Worm (Caenorhabditis elegans) whole organism, midembryonic: ENCODE results near the gene ZK1010.5.

Experiments used
- T22C8.4 ChIP-seq: fragments of 200-800 bp; sonication (Bioruptor generic); IDR thresholded peaks from 2 replicates; pipeline ENCODE4 v1.3.6; 2022; ENCODE audit warnings: missing genetic modification characterization, missing compliant biosample characterization
- cog-1 ChIP-seq: sonication (generic microtip); optimal IDR thresholded peaks from 2 replicates; lab custom pipeline; 2016; ENCODE audit warnings: missing genetic modification characterization, missing compliant biosample characterization
- flt-1 ChIP-seq: fragments of 200-800 bp; sonication (Bioruptor generic); IDR thresholded peaks from 2 replicates; pipeline ENCODE4 v1.3.6; 2022; ENCODE audit warnings: missing genetic modification characterization, missing compliant biosample characterization
- med-1 ChIP-seq: sonication (generic microtip); optimal IDR thresholded peaks from 2 replicates; lab custom pipeline; 2017; ENCODE audit warnings: missing genetic modification characterization, mild to moderate bottlenecking, missing compliant biosample characterization, antibody characterized with exemption, missing genetic modification reagents; ENCODE audit not compliant: insufficient read depth
- tab-1 ChIP-seq: fragments of 200-800 bp; sonication (Bioruptor generic); IDR thresholded peaks from 2 replicates; pipeline ENCODE4 v1.3.6; 2022; ENCODE audit warnings: missing genetic modification characterization, missing compliant biosample characterization
- ztf-23 ChIP-seq: fragments of 200-800 bp; sonication (Bioruptor generic); IDR thresholded peaks from 2 replicates; pipeline ENCODE4 v1.3.6; 2022; ENCODE audit warnings: missing genetic modification reagents, missing genetic modification characterization, missing compliant biosample characterization
- ztf-29 ChIP-seq: fragments of 200-800 bp; sonication (Bioruptor generic); IDR thresholded peaks from 2 replicates; pipeline ENCODE4 v1.3.6; 2022; ENCODE audit warnings: missing genetic modification reagents, missing genetic modification characterization, missing compliant biosample characterization

DNA sequence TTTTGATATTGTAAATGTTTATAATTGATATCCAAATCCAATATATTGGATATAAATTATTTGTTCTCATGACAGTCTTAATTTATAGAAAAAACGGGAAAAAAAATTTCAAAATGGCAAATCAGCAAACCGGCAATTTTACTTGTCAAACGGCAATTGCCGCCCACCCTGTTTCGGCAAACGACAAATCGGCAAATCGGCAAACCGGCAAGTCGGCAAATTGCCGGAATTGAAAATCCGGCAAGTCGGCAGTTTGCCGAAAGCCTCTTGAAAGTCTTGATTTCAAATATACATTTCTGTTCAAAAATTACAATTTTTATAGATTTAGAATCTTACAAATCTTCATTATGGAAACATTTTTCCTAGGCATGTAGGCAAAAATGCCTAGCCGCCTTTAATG lies 40.6 kb upstream of the ZK1010.5 start:
- TF ChIP-seq ztf-23 (GFP tag; lab: Robert Waterston, UW) = no peak
- TF ChIP-seq tab-1 = no peak
- no peak for TF ChIP-seq T22C8.4
- no peak for TF ChIP-seq med-1 (GFP tag; lab: Kevin White, UChicago)
- TF ChIP-seq flt-1 (GFP tag; lab: Robert Waterston, UW) = no peak
- TF ChIP-seq cog-1 (tag; lab: Kevin White, UChicago) = no peak
- TF ChIP-seq ztf-29 = no peak
